Worm (Caenorhabditis elegans) whole organism, L3 larva: ENCODE measurements around the gene rpi-2.

Experiments
- egl-27 ChIP-seq: sonication (generic microtip); optimal IDR thresholded peaks from 4 replicates; lab custom pipeline; 2017; ENCODE audit warnings: missing biosample characterization, missing genetic modification reagents, missing genetic modification characterization
- elt-1 ChIP-seq: fragments of 150-350 bp; optimal IDR thresholded peaks from 2 replicates; lab custom pipeline; 2014; ENCODE audit warnings: missing biosample characterization, missing genetic modification characterization
- unc-39 ChIP-seq: sonication (generic microtip); optimal IDR thresholded peaks from 4 replicates; lab custom pipeline; 2017; ENCODE audit warnings: missing biosample characterization, missing genetic modification characterization

ce11 chrIV:1679227-1679626 is 31.8 kb upstream of the rpi-2 start:
- no peak for TF ChIP-seq elt-1
- no peak for TF ChIP-seq unc-39 (tag; lab: Kevin White, UChicago)
- TF ChIP-seq egl-27 (tag; lab: Kevin White, UChicago): no peak
